Worm (Caenorhabditis elegans): Measurements from ENCODE around the gene bus-12.

DNA sequence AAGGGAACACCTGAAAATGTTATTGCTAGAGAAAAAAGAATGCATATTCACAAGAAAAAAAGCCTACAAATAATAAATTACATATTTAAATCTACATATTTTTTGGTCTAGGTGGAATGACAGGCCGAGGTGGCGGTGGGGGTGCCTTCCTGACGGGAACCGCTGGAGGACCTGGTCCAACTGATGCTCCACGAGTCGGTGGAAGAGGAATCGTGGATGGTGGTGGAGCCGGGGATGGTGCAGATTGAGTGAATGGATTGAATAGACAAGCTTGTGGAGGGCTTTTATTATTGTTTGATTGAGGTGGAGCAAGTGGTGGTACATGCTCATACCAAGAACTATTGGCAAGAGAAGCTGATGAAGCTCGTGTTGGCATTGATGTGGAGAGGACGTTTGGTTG, 5.8 kb downstream of the bus-12 start:
- no peak for TF ChIP-seq mdl-1 (tag; optimal IDR thresholded peaks at IDR 0.05)
- no peak for TF ChIP-seq nhr-237 (tag; optimal IDR thresholded peaks at IDR 0.05)
- no peak for TF ChIP-seq snpc-4 (tag; optimal IDR thresholded peaks at IDR 0.05)
- no peak for TF ChIP-seq nhr-10 (tag; optimal IDR thresholded peaks at IDR 0.05)
- no peak for TF ChIP-seq dmd-4 (tag; optimal IDR thresholded peaks at IDR 0.05)
- no peak for TF ChIP-seq nhr-25 (tag; optimal IDR thresholded peaks at IDR 0.05)
- TF ChIP-seq ztf-11 (tag; optimal IDR thresholded peaks at IDR 0.05) = no peak
- no peak for TF ChIP-seq nhr-11 (tag; optimal IDR thresholded peaks at IDR 0.05)
- TF ChIP-seq blmp-1 (tag; optimal IDR thresholded peaks at IDR 0.05; ENCODE audit: insufficient read depth) = no peak
- TF ChIP-seq ama-1 (optimal IDR thresholded peaks at IDR 0.05) = no peak
- no peak for TF ChIP-seq zag-1 (tag; optimal IDR thresholded peaks at IDR 0.05)
- TF ChIP-seq crh-2 (tag; optimal IDR thresholded peaks at IDR 0.05) = no peak
- no peak for TF ChIP-seq nhr-129 (tag; optimal IDR thresholded peaks at IDR 0.05)
- TF ChIP-seq ZK546.5 (tag; optimal IDR thresholded peaks at IDR 0.05) = no peak

Measured in whole organism, L2 larva.